Worm (Caenorhabditis elegans): ENCODE results near the gene str-176.
A peak's percentile ranks its signal among the peaks of the same experiment; 100 is the strongest.

ce11 chrIV:8428492-8428891, 35.1 kb downstream of the str-176 start:
- TF ChIP-seq hlh-17 (GFP tag; optimal IDR thresholded peaks at IDR 0.05; ENCODE audit: borderline replicate concordance) = no peak
- peak in 1 of 2 experiments; percentile 80 for TF ChIP-seq ztf-11 (tag; optimal IDR thresholded peaks at IDR 0.05)
- TF ChIP-seq lin-35 (GFP tag; optimal IDR thresholded peaks at IDR 0.05) = peak; percentile 55 to 79
- TF ChIP-seq nhr-76 (tag; optimal IDR thresholded peaks at IDR 0.05) = no peak
- no peak for TF ChIP-seq nhr-28 (tag; optimal IDR thresholded peaks at IDR 0.05)
- peak; percentile 68 for TF ChIP-seq jun-1 (tag; optimal IDR thresholded peaks at IDR 0.05)
- TF ChIP-seq ama-1 (optimal IDR thresholded peaks at IDR 0.05) = peak; percentile 92
- TF ChIP-seq lin-14 (GFP tag; optimal IDR thresholded peaks at IDR 0.05) = peak; percentile 97
- no peak for TF ChIP-seq unc-62 (GFP tag; optimal IDR thresholded peaks at IDR 0.05)

All from whole organism, L1 larva.